Worm (Caenorhabditis elegans): ENCODE measurements around the gene T04A8.8.

ce11 chrIII:4655402-4655801 is 38.4 kb upstream of the T04A8.8 start, which contains the start of gene T23F11.2:
- no peak for TF ChIP-seq pha-4 (GFP tag; IDR thresholded peaks at IDR 0.05)
- TF ChIP-seq pha-4 (tag; optimal IDR thresholded peaks at IDR 0.05), result no peak
- TF ChIP-seq lin-1 (GFP tag; IDR thresholded peaks at IDR 0.05), result no peak
- TF ChIP-seq attf-4 (tag; optimal IDR thresholded peaks at IDR 0.05), result no peak
- TF ChIP-seq lsy-2 (tag; optimal IDR thresholded peaks at IDR 0.05), result no peak
- TF ChIP-seq dmd-8 (GFP tag; IDR thresholded peaks at IDR 0.05), result no peak
- no peak for TF ChIP-seq set-16 (GFP tag; IDR thresholded peaks at IDR 0.05)
- no peak for TF ChIP-seq hmg-1.1 (GFP tag; IDR thresholded peaks at IDR 0.05)
- TF ChIP-seq lin-13 (GFP tag; optimal IDR thresholded peaks at IDR 0.05), result no peak
- no peak for TF ChIP-seq nhr-102 (tag; optimal IDR thresholded peaks at IDR 0.05)
- TF ChIP-seq ZK546.5 (tag; optimal IDR thresholded peaks at IDR 0.05), result no peak
- no peak for TF ChIP-seq skn-1 (tag; optimal IDR thresholded peaks at IDR 0.05)
- TF ChIP-seq fos-1 (tag; optimal IDR thresholded peaks at IDR 0.05), result no peak
- no peak for TF ChIP-seq dmd-9 (GFP tag; IDR thresholded peaks at IDR 0.05)
